Worm (Caenorhabditis elegans): Measurements from ENCODE around the gene dod-23.

Gene dod-23

DNA sequence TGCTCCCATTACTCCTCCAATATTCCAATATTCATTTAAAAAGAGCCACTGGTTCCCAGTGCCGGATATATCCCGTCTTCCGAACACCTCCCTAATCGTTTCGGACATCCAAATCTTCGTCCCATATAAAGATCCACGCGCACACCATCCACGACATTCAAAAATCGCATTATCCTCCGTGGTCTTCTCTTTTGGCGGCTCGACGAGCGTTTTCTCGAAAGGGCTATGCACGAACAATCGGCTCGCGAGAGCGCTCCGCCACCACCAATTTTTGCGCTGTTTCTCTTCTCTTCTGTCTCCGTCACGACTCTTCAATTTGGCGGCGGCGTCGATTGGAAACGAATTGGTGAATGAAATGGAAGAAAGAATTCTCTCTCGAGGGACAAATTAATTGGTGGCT is 45.7 kb downstream of the dod-23 start:
- TF ChIP-seq F13C5.2 (tag; optimal IDR thresholded peaks at IDR 0.05) (no peak), aly-1 (tag; optimal IDR thresholded peaks at IDR 0.05) (no peak), tra-4 (tag; optimal IDR thresholded peaks at IDR 0.05) (no peak), B0310.2 (tag; optimal IDR thresholded peaks at IDR 0.05) (no peak), hnd-1 (tag; optimal IDR thresholded peaks at IDR 0.05) (no peak), ama-1 (optimal IDR thresholded peaks at IDR 0.05) (no peak), ceh-36 (tag; optimal IDR thresholded peaks at IDR 0.05) (no peak), pes-1 (GFP tag; IDR thresholded peaks at IDR 0.05) (no peak), tbx-37 (GFP tag; conservative IDR thresholded peaks at IDR 0.05) (no peak), hmbx-1 (tag; optimal IDR thresholded peaks at IDR 0.05) (no peak), scrt-1 (GFP tag; IDR thresholded peaks at IDR 0.05) (no peak)

All from whole organism, early embryonic.